Worm (Caenorhabditis elegans) whole organism, mixed stage, embryonic: ENCODE data around the gene srbc-24.
A peak's percentile ranks its signal among the peaks of the same experiment; 100 is the strongest.

ENCODE experiments used
- M03D4.4 ChIP-seq: sonication (generic microtip); optimal IDR thresholded peaks from 2 replicates; lab custom pipeline; 2017; ENCODE audit warnings: mild to moderate bottlenecking, missing genetic modification characterization, missing compliant biosample characterization
- bed-3 ChIP-seq: fragments of 200-800 bp; sonication (Bioruptor generic); optimal IDR thresholded peaks from 3 replicates; lab custom pipeline; 2018; ENCODE audit warnings: mild to moderate bottlenecking, missing genetic modification characterization, moderate library complexity, missing compliant biosample characterization
- blmp-1 ChIP-seq: fragments of 150-350 bp; optimal IDR thresholded peaks from 2 replicates; lab custom pipeline; 2014; ENCODE audit warnings: missing biosample characterization, missing genetic modification characterization
- ceh-39 ChIP-seq: fragments of 150-350 bp; optimal IDR thresholded peaks from 2 replicates; lab custom pipeline; 2014; ENCODE audit warnings: missing biosample characterization, missing genetic modification characterization
- ceh-43 ChIP-seq: fragments of 200-800 bp; sonication (Bioruptor generic); optimal IDR thresholded peaks from 2 replicates; lab custom pipeline; 2018; ENCODE audit warnings: mild to moderate bottlenecking, missing genetic modification characterization, moderate library complexity, missing compliant biosample characterization
- ceh-83 ChIP-seq: fragments of 200-800 bp; sonication (Bioruptor generic); optimal IDR thresholded peaks from 2 replicates; lab custom pipeline; 2018; ENCODE audit warnings: mild to moderate bottlenecking, missing genetic modification characterization, missing compliant biosample characterization
- ces-1 ChIP-seq: fragments of 150-350 bp; optimal IDR thresholded peaks from 2 replicates; lab custom pipeline; 2014; ENCODE audit warnings: missing biosample characterization, missing genetic modification reagents, missing genetic modification characterization
- cnd-1 ChIP-seq: fragments of 200-800 bp; sonication (Bioruptor generic); optimal IDR thresholded peaks from 2 replicates; lab custom pipeline; 2018; ENCODE audit warnings: mild to moderate bottlenecking, missing genetic modification characterization, missing compliant biosample characterization
- drap-1 ChIP-seq: fragments of 200-800 bp; sonication (Bioruptor generic); optimal IDR thresholded peaks from 3 replicates; lab custom pipeline; 2018; ENCODE audit warnings: mild to moderate bottlenecking, missing genetic modification characterization, missing compliant biosample characterization
- elt-1 ChIP-seq: sonication (generic microtip); optimal IDR thresholded peaks from 2 replicates; lab custom pipeline; 2017; ENCODE audit warnings: missing genetic modification characterization, mild to moderate bottlenecking, missing compliant biosample characterization, antibody characterized with exemption, moderate library complexity, borderline replicate concordance; ENCODE audit not compliant: insufficient read depth
- elt-3 ChIP-seq: fragments of 150-350 bp; optimal IDR thresholded peaks from 2 replicates; lab custom pipeline; 2014; ENCODE audit warnings: missing biosample characterization, missing genetic modification characterization
- flh-1 ChIP-seq: fragments of 200-800 bp; sonication (Bioruptor generic); optimal IDR thresholded peaks from 2 replicates; lab custom pipeline; 2018; ENCODE audit warnings: mild to moderate bottlenecking, missing genetic modification characterization, moderate library complexity, missing compliant biosample characterization
- ham-2 ChIP-seq: fragments of 200-800 bp; sonication (Bioruptor generic); optimal IDR thresholded peaks from 2 replicates; lab custom pipeline; 2018; ENCODE audit warnings: mild to moderate bottlenecking, missing genetic modification characterization, missing compliant biosample characterization
- hlh-1 ChIP-seq: fragments of 150-350 bp; optimal IDR thresholded peaks from 2 replicates; lab custom pipeline; 2014; ENCODE audit warnings: missing biosample characterization, missing genetic modification reagents, missing genetic modification characterization
- lin-13 ChIP-seq: fragments of 150-350 bp; optimal IDR thresholded peaks from 2 replicates; lab custom pipeline; 2014; ENCODE audit warnings: missing biosample characterization, missing genetic modification characterization
- lin-32 ChIP-seq: fragments of 200-800 bp; sonication (Bioruptor generic); optimal IDR thresholded peaks from 2 replicates; lab custom pipeline; 2018; ENCODE audit warnings: mild to moderate bottlenecking, missing genetic modification characterization, missing compliant biosample characterization
- lsy-2 ChIP-seq: fragments of 150-350 bp; optimal IDR thresholded peaks from 2 replicates; lab custom pipeline; 2014; ENCODE audit warnings: missing biosample characterization, missing genetic modification characterization
- mab-5 ChIP-seq: fragments of 150-350 bp; optimal IDR thresholded peaks from 2 replicates; lab custom pipeline; 2014; ENCODE audit warnings: missing biosample characterization, missing genetic modification characterization
- mep-1 ChIP-seq: fragments of 150-350 bp; optimal IDR thresholded peaks from 2 replicates; lab custom pipeline; 2017; ENCODE audit warnings: missing biosample characterization, missing genetic modification reagents, missing genetic modification characterization, inconsistent platforms
- mls-2 ChIP-seq: sonication (generic microtip); optimal IDR thresholded peaks from 2 replicates; lab custom pipeline; 2016; ENCODE audit warnings: mild to moderate bottlenecking, missing genetic modification characterization, moderate library complexity, missing compliant biosample characterization
- nhr-12 ChIP-seq: fragments of 150-350 bp; optimal IDR thresholded peaks from 2 replicates; lab custom pipeline; 2014; ENCODE audit warnings: missing biosample characterization, missing genetic modification characterization
- nhr-2 ChIP-seq: fragments of 150-350 bp; optimal IDR thresholded peaks from 2 replicates; lab custom pipeline; 2014; ENCODE audit warnings: missing biosample characterization, missing genetic modification characterization
- nhr-237 ChIP-seq: fragments of 150-350 bp; optimal IDR thresholded peaks from 2 replicates; lab custom pipeline; 2014; ENCODE audit warnings: missing biosample characterization, missing genetic modification characterization
- nhr-28 ChIP-seq: fragments of 150-350 bp; optimal IDR thresholded peaks from 2 replicates; lab custom pipeline; 2014; ENCODE audit warnings: missing biosample characterization, missing genetic modification characterization
- nhr-76 ChIP-seq: sonication (generic microtip); optimal IDR thresholded peaks from 2 replicates; lab custom pipeline; 2017; ENCODE audit warnings: missing biosample characterization, missing genetic modification characterization
- pha-4 ChIP-seq: fragments of 150-350 bp; optimal IDR thresholded peaks from 2 replicates; lab custom pipeline; 2018; ENCODE audit warnings: missing biosample characterization, missing genetic modification reagents, missing genetic modification characterization
- sem-2 ChIP-seq: fragments of 200-800 bp; sonication (Bioruptor generic); optimal IDR thresholded peaks from 2 replicates; lab custom pipeline; 2018; ENCODE audit warnings: mild to moderate bottlenecking, missing genetic modification characterization, missing compliant biosample characterization
- snpc-4 ChIP-seq: fragments of 150-350 bp; optimal IDR thresholded peaks from 2 replicates; lab custom pipeline; 2014; ENCODE audit warnings: missing biosample characterization, missing genetic modification characterization
- tbx-8 ChIP-seq: fragments of 200-800 bp; sonication (Bioruptor generic); optimal IDR thresholded peaks from 2 replicates; lab custom pipeline; 2018; ENCODE audit warnings: mild to moderate bottlenecking, missing genetic modification characterization, moderate library complexity, missing compliant biosample characterization
- unc-120 ChIP-seq: sonication (generic microtip); optimal IDR thresholded peaks from 2 replicates; lab custom pipeline; 2017; ENCODE audit warnings: missing genetic modification characterization, missing compliant biosample characterization; ENCODE audit not compliant: poor library complexity, severe bottlenecking
- unc-39 ChIP-seq: fragments of 150-350 bp; optimal IDR thresholded peaks from 2 replicates; lab custom pipeline; 2014; ENCODE audit warnings: missing biosample characterization, missing genetic modification characterization
- zip-8 ChIP-seq: fragments of 150-350 bp; optimal IDR thresholded peaks from 2 replicates; lab custom pipeline; 2014; ENCODE audit warnings: missing biosample characterization, missing genetic modification characterization
- ztf-11 ChIP-seq: fragments of 150-350 bp; optimal IDR thresholded peaks from 2 replicates; lab custom pipeline; 2014; ENCODE audit warnings: missing biosample characterization, missing genetic modification characterization

The srbc-24 gene

ce11 chrV:2151458-2151857, at the start of gene srbc-24:
srbc-24 (plus strand) TSS chrV:2151758.
- TF ChIP-seq snpc-4 (tag; lab: Kevin White, UChicago), result no peak
- no peak for TF ChIP-seq nhr-28
- TF ChIP-seq mab-5, result no peak
- TF ChIP-seq lsy-2 (tag; lab: Kevin White, UChicago), result no peak
- no peak for TF ChIP-seq nhr-237 (tag; lab: Kevin White, UChicago)
- TF ChIP-seq hlh-1 (tag; lab: Kevin White, UChicago), result no peak
- TF ChIP-seq bed-3 (GFP tag; lab: Kevin White, UChicago), result no peak

ce11 chrV:2103118-2103517, 48.4 kb upstream of the srbc-24 start, which contains the start of gene F36F12.1:
F36F12.1 (minus strand) TSS chrV:2103218.
- TF ChIP-seq ham-2 (GFP tag; lab: Kevin White, UChicago) (no peak), mep-1 (no peak), nhr-12 (no peak), elt-3 (no peak), tbx-8 (GFP tag; lab: Kevin White, UChicago) (no peak), ztf-11 (tag; lab: Kevin White, UChicago) (no peak), nhr-76 (tag; lab: Kevin White, UChicago) (no peak), drap-1 (no peak), elt-1 (tag; lab: Kevin White, UChicago) (no peak), ceh-39 (tag; lab: Kevin White, UChicago) (no peak), lin-32 (no peak)

- TF ChIP-seq ceh-43 (GFP tag; lab: Kevin White, UChicago) (no peak), nhr-76 (tag; lab: Kevin White, UChicago) (no peak)
Measured at ce11 chrV:2105976-2106375, 45.6 kb upstream of the srbc-24 start, which contains the start of gene F22F7.4. F22F7.4 (minus strand) TSS chrV:2106076.

- TF ChIP-seq ceh-83 (GFP tag; lab: Kevin White, UChicago) (no peak), nhr-12 (no peak), ces-1 (peak; percentile 94), lin-13 (tag; lab: Kevin White, UChicago) (no peak), hlh-1 (tag; lab: Kevin White, UChicago) (no peak), ztf-11 (tag; lab: Kevin White, UChicago) (no peak), nhr-28 (no peak), pha-4 (tag; lab: Kevin White, UChicago) (peak; percentile 43), cnd-1 (no peak), nhr-76 (tag; lab: Kevin White, UChicago) (no peak), bed-3 (GFP tag; lab: Kevin White, UChicago) (no peak), lin-32 (no peak), flh-1 (no peak), elt-3 (no peak), sem-2 (GFP tag; lab: Kevin White, UChicago) (no peak), drap-1 (no peak), mep-1 (peak; percentile 29), mab-5 (no peak), mls-2 (tag; lab: Kevin White, UChicago) (no peak), nhr-2 (no peak), zip-8 (tag; lab: Kevin White, UChicago) (no peak), nhr-237 (tag; lab: Kevin White, UChicago) (peak; percentile 49), blmp-1 (tag; lab: Kevin White, UChicago) (no peak), ceh-39 (tag; lab: Kevin White, UChicago) (peak; percentile 10)
- TF ChIP-seq, all 35 proteins: peak for 5
Measured at ce11 chrV:2109295-2109694, 42.3 kb upstream of the srbc-24 start, which contains the start of gene ckb-4. ckb-4 (minus strand) TSS chrV:2109434.

ce11 chrV:2110368-2110767, 41.2 kb upstream of the srbc-24 start, which contains the start of gene F22F7.3:
F22F7.3 (plus strand) TSS chrV:2110668.
- no peak for TF ChIP-seq blmp-1 (tag; lab: Kevin White, UChicago)
- TF ChIP-seq unc-120 (tag; lab: Kevin White, UChicago), result no peak
- no peak for TF ChIP-seq nhr-12

- no peak for TF ChIP-seq mep-1
- no peak for TF ChIP-seq flh-1
- no peak for TF ChIP-seq elt-3
- no peak for TF ChIP-seq ceh-43 (GFP tag; lab: Kevin White, UChicago)
- TF ChIP-seq unc-39 (tag; lab: Kevin White, UChicago), result no peak
- no peak for TF ChIP-seq cnd-1
- no peak for TF ChIP-seq snpc-4 (tag; lab: Kevin White, UChicago)
- TF ChIP-seq M03D4.4 (tag; lab: Kevin White, UChicago), result no peak
- no peak for TF ChIP-seq ceh-83 (GFP tag; lab: Kevin White, UChicago)
- TF ChIP-seq nhr-12, result no peak
- TF ChIP-seq drap-1, result no peak
- TF ChIP-seq ces-1, result no peak
- no peak for TF ChIP-seq nhr-28
Measured at ce11 chrV:2118574-2118973, 33.0 kb upstream of the srbc-24 start, which contains the start of gene bgnt-1.2. bgnt-1.2 (minus strand) TSS chrV:2118674.
